Fruit fly (Drosophila melanogaster) whole organism, wandering third instar larva: ENCODE results near the gene CG10089.

Experiments
- Abd-B ChIP-seq: fragments of >200 bp; optimal IDR thresholded peaks from 2 replicates; lab custom pipeline; 2017; ENCODE audit warnings: missing biosample characterization, missing genetic modification characterization
- CG9705 ChIP-seq: fragments of 200-800 bp; sonication (Bioruptor generic); optimal IDR thresholded peaks from 2 replicates; lab custom pipeline; 2018; ENCODE audit warnings: missing biosample characterization, mild to moderate bottlenecking, missing genetic modification characterization
- Dif ChIP-seq: fragments of 200-275, 200-300 bp; sonication (Bioruptor generic); optimal IDR thresholded peaks from 2 replicates; lab custom pipeline; 2018; ENCODE audit warnings: missing biosample characterization, missing genetic modification characterization; ENCODE audit not compliant: partially characterized antibody
- GATAd ChIP-seq: sonication (Bioruptor generic); optimal IDR thresholded peaks from 2 replicates; lab custom pipeline; 2016; ENCODE audit warnings: missing biosample characterization, missing genetic modification characterization
- HLH106 ChIP-seq: fragments of 200-800 bp; optimal IDR thresholded peaks from 3 replicates; lab custom pipeline; 2019; ENCODE audit warnings: missing biosample characterization, mild to moderate bottlenecking, missing genetic modification characterization, moderate library complexity
- Hnf4 ChIP-seq: fragments of 200-800 bp; sonication (Bioruptor generic); optimal IDR thresholded peaks from 2 replicates; lab custom pipeline; 2016; ENCODE audit warnings: missing biosample characterization, mild to moderate bottlenecking, missing genetic modification characterization
- Hr78 ChIP-seq: fragments of >200 bp; optimal IDR thresholded peaks from 2 replicates; lab custom pipeline; 2017; ENCODE audit warnings: missing biosample characterization, missing genetic modification characterization
- Hr83 ChIP-seq: fragments of 200-300 bp; sonication (Bioruptor generic); optimal IDR thresholded peaks from 2 replicates; lab custom pipeline; 2016; ENCODE audit warnings: missing biosample characterization, mild to moderate bottlenecking, missing genetic modification characterization, moderate library complexity; ENCODE audit not compliant: poor library complexity, severe bottlenecking
- Jra ChIP-seq: sonication (Bioruptor generic); optimal IDR thresholded peaks from 2 replicates; lab custom pipeline; 2016; ENCODE audit warnings: missing biosample characterization, missing genetic modification characterization
- Mio ChIP-seq: sonication (Bioruptor generic); optimal IDR thresholded peaks from 2 replicates; lab custom pipeline; 2016; ENCODE audit warnings: missing biosample characterization, missing genetic modification characterization
- Myc ChIP-seq: fragments of >200 bp; optimal IDR thresholded peaks from 2 replicates; lab custom pipeline; 2017
- N ChIP-seq: fragments of >200 bp; optimal IDR thresholded peaks from 2 replicates; lab custom pipeline; 2018; ENCODE audit warnings: missing biosample characterization, missing external identifiers, missing genetic modification characterization
- OdsH ChIP-seq: fragments of 200-800 bp; sonication (Bioruptor generic); optimal IDR thresholded peaks from 2 replicates; lab custom pipeline; 2016; ENCODE audit warnings: missing biosample characterization, mild to moderate bottlenecking, missing genetic modification characterization
- Rel ChIP-seq, 2 experiments: fragments of 200-800 bp; sonication (Bioruptor generic) in 1 of 2; optimal IDR thresholded peaks; 2 replicates in 1 of 2; 3 replicates in 1 of 2; lab custom pipeline; 2016 to 2019; ENCODE audit warnings: mild to moderate bottlenecking in 2 of 2, missing biosample characterization in 2 of 2, missing genetic modification characterization in 2 of 2, moderate library complexity in 1 of 2
- Sp1 ChIP-seq: fragments of 200-800 bp; sonication (Bioruptor generic); optimal IDR thresholded peaks from 3 replicates; lab custom pipeline; 2019; ENCODE audit warnings: missing biosample characterization, mild to moderate bottlenecking, missing genetic modification characterization, moderate library complexity
- Vsx2 ChIP-seq: fragments of 200-300, 225-300 bp; sonication (Bioruptor generic); optimal IDR thresholded peaks from 2 replicates; lab custom pipeline; 2018; ENCODE audit warnings: missing biosample characterization, missing genetic modification characterization; ENCODE audit not compliant: partially characterized antibody
- br ChIP-seq: fragments of 200-800 bp; sonication (Bioruptor generic); optimal IDR thresholded peaks from 2 replicates; lab custom pipeline; 2016; ENCODE audit warnings: missing biosample characterization, missing genetic modification characterization
- brk ChIP-seq: fragments of 200-800 bp; sonication (Bioruptor generic); optimal IDR thresholded peaks from 2 replicates; lab custom pipeline; 2016; ENCODE audit warnings: missing biosample characterization, mild to moderate bottlenecking, missing genetic modification characterization
- dl ChIP-seq, 2 experiments: fragments of 175-275, 200-275 bp in 1 of 2; fragments of 200-275 bp in 1 of 2; sonication (Bioruptor generic); optimal IDR thresholded peaks; lab custom pipeline; 2018; ENCODE audit warnings: mild to moderate bottlenecking in 2 of 2, missing biosample characterization in 2 of 2, missing genetic modification characterization in 2 of 2, moderate library complexity in 2 of 2; ENCODE audit not compliant: partially characterized antibody in 2 of 2, insufficient read depth in 1 of 2
- dmrt93B ChIP-seq: fragments of 200-800 bp; sonication (Bioruptor generic); optimal IDR thresholded peaks from 2 replicates; lab custom pipeline; 2018; ENCODE audit warnings: missing biosample characterization, mild to moderate bottlenecking, missing genetic modification characterization
- dsf ChIP-seq: sonication (Bioruptor generic); optimal IDR thresholded peaks from 2 replicates; lab custom pipeline; 2016; ENCODE audit warnings: missing biosample characterization, missing genetic modification characterization, borderline replicate concordance
- ey ChIP-seq: fragments of 200-800 bp; sonication (Bioruptor generic); optimal IDR thresholded peaks from 2 replicates; lab custom pipeline; 2016; ENCODE audit warnings: missing biosample characterization, missing genetic modification characterization
- foxo ChIP-seq, 2 experiments: fragments of 200-800 bp; sonication (Bioruptor generic); optimal IDR thresholded peaks; 2 replicates in 1 of 2; 3 replicates in 1 of 2; lab custom pipeline; 2016 to 2017; ENCODE audit warnings: missing biosample characterization in 2 of 2, missing genetic modification characterization in 2 of 2
- fru ChIP-seq: fragments of 200-800 bp; sonication (Bioruptor generic); optimal IDR thresholded peaks from 3 replicates; lab custom pipeline; 2016; ENCODE audit warnings: missing biosample characterization, mild to moderate bottlenecking, missing genetic modification characterization
- jim ChIP-seq: fragments of 175-275, 200-325 bp; sonication (Bioruptor generic); optimal IDR thresholded peaks from 2 replicates; lab custom pipeline; 2016; ENCODE audit warnings: missing biosample characterization, mild to moderate bottlenecking, missing genetic modification characterization
- lola ChIP-seq: fragments of >200 bp; optimal IDR thresholded peaks from 2 replicates; lab custom pipeline; 2017; ENCODE audit warnings: missing biosample characterization, missing genetic modification characterization
- pan ChIP-seq: fragments of >200 bp; optimal IDR thresholded peaks from 2 replicates; lab custom pipeline; 2017
- psq ChIP-seq: fragments of 200-800 bp; sonication (Bioruptor generic); optimal IDR thresholded peaks from 3 replicates; lab custom pipeline; 2017; ENCODE audit warnings: missing biosample characterization, mild to moderate bottlenecking, missing genetic modification characterization, moderate library complexity
- rgr ChIP-seq: fragments of 200-800 bp; sonication (Bioruptor generic); optimal IDR thresholded peaks from 3 replicates; lab custom pipeline; 2016; ENCODE audit warnings: missing biosample characterization, mild to moderate bottlenecking, missing genetic modification characterization
- sv ChIP-seq: fragments of 200-800 bp; sonication (Bioruptor generic); optimal IDR thresholded peaks from 3 replicates; lab custom pipeline; 2016; ENCODE audit warnings: missing biosample characterization, missing genetic modification characterization
- woc ChIP-seq: sonication (Bioruptor generic); optimal IDR thresholded peaks from 2 replicates; lab custom pipeline; 2016; ENCODE audit warnings: missing biosample characterization, mild to moderate bottlenecking, missing genetic modification characterization

The CG10089 gene

DNA sequence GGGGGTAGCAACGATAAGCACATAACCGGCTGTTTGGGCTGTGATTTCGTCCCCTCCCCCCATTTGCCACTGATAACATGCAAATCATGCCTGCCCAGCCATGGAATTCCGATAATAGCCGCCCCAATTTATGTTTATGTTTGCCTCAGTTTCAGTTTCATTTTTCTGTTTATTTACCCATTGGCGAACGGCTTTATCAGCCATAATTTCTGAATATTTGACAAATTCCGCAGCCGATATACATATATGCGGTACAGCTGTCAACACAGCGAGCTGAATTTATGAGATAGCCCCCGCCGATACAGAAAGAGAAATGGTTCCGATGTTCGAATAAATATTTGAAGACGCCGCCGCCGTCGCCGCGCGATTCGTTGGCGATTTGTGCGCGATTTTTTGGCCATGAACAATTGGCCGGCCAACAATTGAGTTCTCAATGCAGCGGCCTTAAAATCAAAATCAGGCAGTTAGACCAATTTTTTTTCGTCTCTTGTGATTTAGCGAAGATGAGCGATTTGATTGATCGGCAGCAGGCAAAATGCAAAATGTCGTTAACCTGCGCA, 14.7 kb upstream of the CG10089 start:
- TF ChIP-seq HLH106 (tag; lab: Kevin White, UChicago) = no peak
- TF ChIP-seq jim (GFP tag; lab: Kevin White, UChicago) = no peak
- no peak for TF ChIP-seq dsf
- TF ChIP-seq woc = no peak
- TF ChIP-seq dl (GFP tag; optimal IDR thresholded peaks at IDR 0.05; lab: Kevin White, UChicago; ENCODE audit: insufficient read depth in 1 of 2, partially characterized antibody in 2 of 2) = no peak
- TF ChIP-seq sv (GFP tag; lab: Kevin White, UChicago) = no peak
- no peak for TF ChIP-seq CG9705 (GFP tag; lab: Kevin White, UChicago)
- no peak for TF ChIP-seq Hr83 (GFP tag; lab: Kevin White, UChicago)
- no peak for TF ChIP-seq psq (GFP tag; lab: Kevin White, UChicago)
- no peak for TF ChIP-seq OdsH (GFP tag; lab: Kevin White, UChicago)
- no peak for TF ChIP-seq Vsx2 (GFP tag; lab: Kevin White, UChicago)
- TF ChIP-seq Jra (GFP tag; lab: Kevin White, UChicago) = no peak
- TF ChIP-seq lola (GFP tag; lab: Kevin White, UChicago) = no peak
- no peak for TF ChIP-seq N (GFP tag; lab: Kevin White, UChicago)
- TF ChIP-seq Myc (lab: Kevin White, UChicago) = no peak
- TF ChIP-seq br (GFP tag; lab: Kevin White, UChicago) = no peak
- no peak for TF ChIP-seq Rel (GFP tag; optimal IDR thresholded peaks at IDR 0.05; lab: Kevin White, UChicago)
- TF ChIP-seq Rel (tag; optimal IDR thresholded peaks at IDR 0.05; lab: Kevin White, UChicago) = no peak

dm6 chr3L:13488129-13488876, 13.7 kb upstream of the CG10089 start:
- no peak for TF ChIP-seq Vsx2 (GFP tag; lab: Kevin White, UChicago)
- no peak for TF ChIP-seq CG9705 (GFP tag; lab: Kevin White, UChicago)
- no peak for TF ChIP-seq lola (GFP tag; lab: Kevin White, UChicago)
- TF ChIP-seq ey (GFP tag; lab: Kevin White, UChicago) = peak; percentile 39
- TF ChIP-seq woc = peak; percentile 71
- TF ChIP-seq rgr = peak; percentile 38
- peak; percentile 48 for TF ChIP-seq br (GFP tag; lab: Kevin White, UChicago)
- peak; percentile 30 for TF ChIP-seq OdsH (GFP tag; lab: Kevin White, UChicago)
- TF ChIP-seq Hnf4 (GFP tag; lab: Kevin White, UChicago) = no peak
- TF ChIP-seq dmrt93B (GFP tag; lab: Kevin White, UChicago) = peak; percentile 38
- TF ChIP-seq Sp1 (GFP tag; lab: Kevin White, UChicago) = peak; percentile 33
- TF ChIP-seq foxo (GFP tag; optimal IDR thresholded peaks at IDR 0.05; lab: Kevin White, UChicago) = peak in 1 of 2 experiments; percentile 52
- peak; percentile 35 for TF ChIP-seq fru
- TF ChIP-seq Dif (GFP tag; lab: Kevin White, UChicago) = peak; percentile 8
- no peak for TF ChIP-seq GATAd (GFP tag; lab: Kevin White, UChicago)
- TF ChIP-seq psq (GFP tag; lab: Kevin White, UChicago) = peak; percentile 3
- TF ChIP-seq Jra (GFP tag; lab: Kevin White, UChicago) = peak; percentile 34
- TF ChIP-seq N (GFP tag; lab: Kevin White, UChicago) = no peak
- TF ChIP-seq HLH106 (tag; lab: Kevin White, UChicago) = peak; percentile 9
- peak; percentile 10 for TF ChIP-seq Mio (GFP tag; lab: Kevin White, UChicago)
- TF ChIP-seq Rel (GFP tag; optimal IDR thresholded peaks at IDR 0.05; lab: Kevin White, UChicago) = no peak
- peak; percentile 37 for TF ChIP-seq Rel (tag; optimal IDR thresholded peaks at IDR 0.05; lab: Kevin White, UChicago)

- TF ChIP-seq brk (GFP tag; lab: Kevin White, UChicago) (no peak), HLH106 (tag; lab: Kevin White, UChicago) (no peak), Hr78 (GFP tag; lab: Kevin White, UChicago) (no peak), pan (lab: Kevin White, UChicago) (no peak), br (GFP tag; lab: Kevin White, UChicago) (no peak), GATAd (GFP tag; lab: Kevin White, UChicago) (no peak), CG9705 (GFP tag; lab: Kevin White, UChicago) (no peak), Abd-B (GFP tag; lab: Kevin White, UChicago) (no peak)
Observed at dm6 chr3L:13486860-13487404, 12.3 kb upstream of the CG10089 start.
